Worm (Caenorhabditis elegans) whole organism, L4/young adult: ENCODE measurements around the gene B0001.2.

ENCODE experiments used
- W03F9.2 ChIP-seq: fragments of 150-350 bp; optimal IDR thresholded peaks from 2 replicates; lab custom pipeline; 2014; ENCODE audit warnings: missing biosample characterization, missing genetic modification characterization
- dao-5 ChIP-seq: sonication (generic microtip); optimal IDR thresholded peaks from 2 replicates; lab custom pipeline; 2016; ENCODE audit warnings: missing genotype, missing genetic modification characterization, moderate library complexity, missing compliant biosample characterization
- him-1 ChIP-seq: sonication (generic microtip); optimal IDR thresholded peaks from 2 replicates; lab custom pipeline; 2016; ENCODE audit warnings: missing genotype, missing genetic modification reagents, missing genetic modification characterization, missing compliant biosample characterization

The B0001.2 gene

DNA sequence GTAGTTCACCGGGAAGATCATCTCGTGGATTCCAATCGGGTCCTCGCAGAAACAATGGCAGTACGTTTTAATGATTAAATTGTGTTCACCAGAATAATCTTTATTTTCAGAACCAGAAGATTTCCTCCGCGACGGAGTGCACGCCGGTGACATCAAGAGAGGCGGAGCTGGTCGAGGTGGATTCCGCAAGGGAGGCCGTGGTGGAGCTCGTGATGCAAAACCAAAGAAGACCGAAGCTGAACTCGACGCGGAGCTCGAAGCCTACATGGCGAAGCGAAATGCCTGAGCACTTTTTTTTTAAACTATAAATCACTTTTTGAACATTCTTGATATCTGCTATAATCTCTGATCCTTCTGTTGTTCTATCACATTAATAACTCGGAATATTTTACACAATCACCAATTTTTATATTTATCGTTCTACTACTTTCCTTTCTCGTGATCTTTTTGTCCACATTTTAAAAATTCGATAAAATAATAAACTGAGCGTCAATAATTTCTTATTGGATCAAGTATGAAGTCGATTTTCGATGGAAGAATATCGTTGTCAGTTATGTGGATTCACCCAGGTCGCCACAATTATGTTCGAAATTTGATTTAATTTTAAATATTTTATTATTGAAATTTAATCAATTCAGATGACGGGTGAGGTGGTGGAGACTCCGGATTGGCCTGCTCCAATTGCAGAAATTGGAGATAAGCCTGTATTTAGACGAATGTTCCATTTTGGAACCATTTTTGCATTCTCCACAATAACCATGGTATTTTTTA lies 26.3 kb downstream of the B0001.2 start, which contains the start of gene dhhc-6:
TSS of gene dhhc-6 (plus strand) at position 639 of the 771 bp plus-strand sequence.
- TF ChIP-seq W03F9.2 (tag; lab: Kevin White, UChicago) (no peak), him-1 (tag; lab: Kevin White, UChicago) (no peak), dao-5 (tag; lab: Kevin White, UChicago) (no peak)

DNA sequence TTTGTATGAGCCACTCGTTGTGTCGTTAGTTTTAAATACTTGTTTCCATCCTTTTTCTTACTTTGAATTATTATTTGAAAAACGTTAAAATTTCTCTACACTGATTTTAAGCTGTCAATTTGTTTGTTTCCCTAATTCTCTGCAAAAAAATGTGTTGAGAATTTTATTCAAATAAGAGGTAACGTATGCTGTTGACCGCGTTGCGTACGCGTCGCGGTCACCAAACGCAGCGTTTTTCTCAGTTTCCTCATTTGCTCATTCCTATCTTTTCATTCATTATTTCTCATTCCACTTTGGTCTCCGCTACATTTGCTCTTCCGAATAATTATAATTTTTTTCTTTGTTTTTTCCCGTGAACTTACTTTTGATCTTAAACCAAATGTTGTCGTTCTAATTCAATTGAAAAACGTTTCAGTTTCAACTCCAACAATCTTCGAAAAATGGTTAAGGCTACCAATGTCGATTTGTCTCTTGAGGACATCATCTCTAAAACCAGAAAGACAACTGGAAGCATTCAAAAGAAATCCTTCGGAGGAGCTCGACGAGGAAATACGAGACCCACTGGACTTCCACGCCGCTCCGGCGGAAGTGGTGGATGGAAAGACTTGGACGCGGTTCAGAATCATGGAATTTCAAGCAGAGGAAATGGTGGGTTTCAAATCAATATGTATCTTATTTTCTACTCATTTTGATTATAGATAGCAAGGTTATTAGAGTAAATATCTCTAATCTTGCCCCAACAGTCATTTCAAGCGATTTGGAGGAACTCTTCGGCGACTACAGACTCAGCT lies 27.7 kb downstream of the B0001.2 start, which contains the start of gene aly-3:
TSS of gene aly-3 (plus strand) at position 409 of the 791 bp plus-strand sequence.
- TF ChIP-seq W03F9.2 (tag; lab: Kevin White, UChicago) (no peak), him-1 (tag; lab: Kevin White, UChicago) (no peak), dao-5 (tag; lab: Kevin White, UChicago) (no peak)

DNA sequence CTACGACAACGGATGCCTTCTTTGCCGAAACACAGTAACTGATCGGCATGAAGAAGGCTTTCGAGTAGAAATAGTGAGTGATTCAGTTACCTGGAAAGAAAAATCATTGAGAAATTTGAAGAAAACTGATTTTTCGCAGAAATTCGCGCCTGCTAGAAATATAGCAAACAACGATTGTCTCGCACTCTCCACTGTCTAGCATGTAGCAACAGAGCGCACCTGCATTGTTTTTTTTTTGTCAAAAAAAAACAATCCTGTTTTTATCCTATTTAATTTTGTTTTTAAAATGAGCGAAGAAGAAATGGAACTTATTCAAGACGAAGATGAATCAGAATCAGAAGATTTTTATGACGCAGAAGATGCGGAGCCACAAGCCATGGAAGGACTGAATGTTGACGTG lies 29.7 kb downstream of the B0001.2 start, which contains the start of the genes ddb-1 and M18.6:
TSS of gene ddb-1 (minus strand) at position 90 of the 400 bp plus-strand sequence.
TSS of gene M18.6 (plus strand) at position 235 of the 400 bp plus-strand sequence.
- TF ChIP-seq him-1 (tag; lab: Kevin White, UChicago): no peak
- TF ChIP-seq W03F9.2 (tag; lab: Kevin White, UChicago): peak; percentile 53
- no peak for TF ChIP-seq dao-5 (tag; lab: Kevin White, UChicago)

DNA sequence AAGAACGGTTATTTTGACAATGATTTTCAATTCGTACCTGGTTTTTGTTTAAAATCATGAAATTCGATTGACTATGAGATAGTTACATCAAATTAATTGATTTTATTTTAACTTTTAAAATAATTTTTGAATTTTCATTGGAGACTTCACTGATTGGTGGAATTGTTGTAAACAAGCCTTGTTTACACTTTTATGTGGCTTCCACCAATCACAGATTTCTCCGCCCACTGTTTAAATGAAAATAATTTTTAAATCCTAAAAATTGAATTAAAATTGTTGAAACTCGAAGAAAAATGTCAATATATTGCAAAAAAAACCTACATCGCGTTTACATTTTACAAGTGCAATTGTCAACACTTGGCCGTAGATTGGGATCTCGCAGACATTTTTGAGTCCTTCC lies 30.2 kb downstream of the B0001.2 start:
- TF ChIP-seq W03F9.2 (tag; lab: Kevin White, UChicago) (no peak), him-1 (tag; lab: Kevin White, UChicago) (no peak), dao-5 (tag; lab: Kevin White, UChicago) (no peak)

DNA sequence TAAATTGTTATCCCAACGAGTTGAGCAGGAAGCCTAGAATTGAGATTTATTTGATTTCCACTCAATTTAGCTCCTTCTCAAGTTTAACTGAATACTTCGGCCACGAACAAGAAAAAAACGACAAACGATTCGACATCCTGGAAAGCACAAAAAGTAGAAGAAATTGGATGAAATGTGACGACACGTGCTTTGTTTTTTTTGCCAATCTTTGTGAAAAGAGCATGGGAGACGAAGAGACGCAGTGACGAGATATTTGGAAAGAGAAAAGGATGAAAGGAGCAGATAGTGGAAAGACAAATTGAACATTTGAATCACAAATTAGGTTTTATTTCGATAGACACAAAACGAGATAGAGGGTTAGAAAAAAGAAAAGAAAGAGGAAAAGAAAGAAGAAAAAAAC lies 36.3 kb downstream of the B0001.2 start:
- TF ChIP-seq him-1 (tag; lab: Kevin White, UChicago) (no peak), dao-5 (tag; lab: Kevin White, UChicago) (no peak), W03F9.2 (tag; lab: Kevin White, UChicago) (no peak)

DNA sequence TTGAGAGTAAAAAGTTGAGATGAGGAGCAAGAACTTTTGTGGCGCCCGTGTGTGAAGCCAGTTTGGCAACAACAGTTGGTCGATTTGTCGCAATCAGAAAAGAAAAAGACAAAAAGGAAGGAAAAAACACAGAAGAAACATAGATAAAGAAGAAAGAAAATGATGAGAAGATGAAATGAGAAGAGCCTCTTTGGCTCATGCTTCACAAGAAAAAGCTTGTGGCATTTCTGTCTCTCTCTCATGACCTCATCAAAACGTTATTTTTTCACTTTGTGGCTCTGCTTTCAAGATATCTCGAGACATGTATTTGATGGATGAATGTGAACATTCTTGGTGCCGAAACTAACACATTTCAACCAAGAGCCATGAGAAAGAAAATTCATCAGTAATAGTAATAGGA lies 37.7 kb downstream of the B0001.2 start:
- TF ChIP-seq dao-5 (tag; lab: Kevin White, UChicago) (no peak), W03F9.2 (tag; lab: Kevin White, UChicago) (no peak), him-1 (tag; lab: Kevin White, UChicago) (no peak)

DNA sequence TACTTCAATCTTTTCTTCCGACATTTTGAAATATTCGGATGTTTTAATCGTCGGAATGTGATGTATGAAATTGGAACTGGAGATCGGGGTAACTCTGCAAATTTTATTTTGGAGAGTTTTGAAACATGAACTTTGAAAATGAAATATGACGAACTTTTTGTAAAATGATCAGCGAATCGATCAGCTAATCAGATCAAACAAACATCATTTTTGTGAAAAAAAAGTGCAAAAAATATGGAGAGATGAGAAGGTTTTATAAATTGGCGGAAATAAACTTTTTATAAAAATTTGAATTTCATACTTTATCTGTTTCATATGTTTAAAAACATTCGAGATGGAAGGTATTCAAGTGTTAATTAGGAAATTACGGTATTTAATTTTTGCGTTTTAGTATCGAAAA lies 39.3 kb downstream of the B0001.2 start, which contains the start of gene dlc-2:
TSS of gene dlc-2 (minus strand) at position 101 of the 400 bp plus-strand sequence.
- TF ChIP-seq him-1 (tag; lab: Kevin White, UChicago): no peak
- TF ChIP-seq W03F9.2 (tag; lab: Kevin White, UChicago): no peak
- no peak for TF ChIP-seq dao-5 (tag; lab: Kevin White, UChicago)

DNA sequence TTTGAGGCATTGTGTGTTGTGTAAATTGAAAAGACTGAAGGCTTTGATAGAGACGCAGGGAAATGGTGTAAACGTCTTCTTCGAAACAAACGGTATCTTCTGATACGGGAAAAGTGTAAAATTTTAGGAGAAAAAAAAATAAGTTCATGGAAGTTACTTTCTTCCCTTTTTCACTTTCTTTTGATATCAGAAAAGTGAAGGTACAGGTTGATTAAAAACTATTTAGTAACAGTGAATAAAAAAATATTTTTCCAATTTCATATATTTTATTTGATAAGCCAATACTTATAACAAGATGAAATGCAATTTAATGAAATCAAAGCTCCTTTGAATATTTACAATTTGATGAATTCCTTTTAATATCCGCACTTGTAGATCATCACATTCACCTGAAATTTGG lies 40.4 kb downstream of the B0001.2 start, which contains the start of gene col-129:
TSS of gene col-129 (minus strand) at position 101 of the 400 bp plus-strand sequence.
- TF ChIP-seq W03F9.2 (tag; lab: Kevin White, UChicago) (no peak), him-1 (tag; lab: Kevin White, UChicago) (no peak), dao-5 (tag; lab: Kevin White, UChicago) (no peak)

DNA sequence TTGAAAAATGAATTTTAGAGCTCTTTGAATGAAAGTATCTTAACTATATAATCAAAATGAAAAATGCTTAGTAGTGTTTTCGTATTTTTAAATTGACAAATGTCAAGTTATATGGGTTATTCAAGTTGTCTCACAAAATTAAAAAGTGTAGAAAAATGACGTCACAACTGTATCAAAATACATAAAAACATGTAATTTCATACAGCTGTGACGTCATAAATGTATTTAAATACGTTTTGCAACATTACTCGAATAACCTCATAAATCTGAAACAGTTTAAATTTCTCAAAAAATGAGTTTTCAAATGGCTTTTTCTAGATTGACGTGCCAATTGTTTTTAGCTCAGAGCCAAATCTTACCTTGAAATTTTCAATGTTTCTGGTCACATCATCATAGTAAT lies 41.0 kb downstream of the B0001.2 start:
- no peak for TF ChIP-seq W03F9.2 (tag; lab: Kevin White, UChicago)
- TF ChIP-seq dao-5 (tag; lab: Kevin White, UChicago): no peak
- no peak for TF ChIP-seq him-1 (tag; lab: Kevin White, UChicago)

DNA sequence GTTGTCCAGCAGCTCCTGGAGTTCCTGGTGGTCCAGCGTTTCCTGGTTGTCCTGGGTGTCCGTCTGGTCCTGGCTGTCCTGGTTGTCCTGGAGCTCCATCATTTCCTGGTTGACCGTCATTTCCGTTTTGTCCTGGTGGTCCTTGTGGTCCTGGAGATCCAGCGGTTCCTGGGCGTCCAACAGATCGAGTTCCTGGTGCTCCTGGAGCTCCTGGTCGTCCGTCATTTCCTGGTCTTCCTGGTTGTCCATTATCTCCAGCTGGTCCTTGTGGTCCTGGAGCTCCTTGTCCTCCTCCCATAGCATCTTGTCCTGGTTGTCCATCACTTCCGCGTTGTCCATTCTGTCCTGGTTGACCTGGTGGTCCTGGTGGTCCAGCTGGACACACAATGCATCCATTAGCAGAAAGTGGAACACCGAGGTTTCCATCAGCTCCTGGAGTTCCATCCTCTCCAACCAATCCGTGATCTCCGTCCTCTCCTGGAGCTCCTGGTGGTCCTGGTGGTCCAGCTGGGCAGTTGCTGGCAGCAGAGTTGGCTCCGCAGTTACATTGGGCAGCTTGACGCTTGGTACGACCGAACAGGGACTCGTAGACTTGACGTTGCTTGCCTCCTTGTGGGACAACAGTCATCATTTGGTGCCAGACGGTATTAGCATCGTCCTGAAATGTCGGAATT lies 41.7 kb downstream of the B0001.2 start:
- TF ChIP-seq dao-5 (tag; lab: Kevin White, UChicago) (no peak), him-1 (tag; lab: Kevin White, UChicago) (no peak), W03F9.2 (tag; lab: Kevin White, UChicago) (no peak)

DNA sequence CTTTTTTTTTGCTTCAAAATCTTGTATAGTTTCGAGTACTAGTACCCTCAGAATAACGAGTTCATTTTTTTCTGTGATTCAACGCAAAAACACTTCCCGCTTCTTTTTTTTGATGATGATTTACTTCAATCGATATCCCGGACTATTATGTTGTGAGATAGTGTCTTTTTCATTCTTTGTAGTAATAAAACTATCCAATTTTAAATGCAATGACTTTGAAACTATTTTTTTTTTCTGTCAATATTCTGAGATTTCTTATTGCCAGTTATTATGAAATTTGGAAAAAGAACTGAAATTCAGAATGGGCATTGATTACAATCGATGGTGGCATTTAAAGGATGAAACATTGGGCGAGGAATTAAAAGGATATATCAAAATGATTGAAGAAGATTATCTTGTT lies 45.2 kb downstream of the B0001.2 start, which contains the start of gene M18.3:
TSS of gene M18.3 (plus strand) at position 301 of the 400 bp plus-strand sequence.
- TF ChIP-seq him-1 (tag; lab: Kevin White, UChicago) (no peak), dao-5 (tag; lab: Kevin White, UChicago) (no peak), W03F9.2 (tag; lab: Kevin White, UChicago) (no peak)
